Fruit fly (Drosophila melanogaster) whole organism, wandering third instar larva: ENCODE results near the gene CG17118.

Experiments
- Hnf4 ChIP-seq: fragments of 200-800 bp; sonication (Bioruptor generic); optimal IDR thresholded peaks from 2 replicates; lab custom pipeline; 2016; ENCODE audit warnings: missing biosample characterization, mild to moderate bottlenecking, missing genetic modification characterization
- Hr78 ChIP-seq: fragments of >200 bp; optimal IDR thresholded peaks from 2 replicates; lab custom pipeline; 2017; ENCODE audit warnings: missing biosample characterization, missing genetic modification characterization
- Sp1 ChIP-seq: fragments of 200-800 bp; sonication (Bioruptor generic); optimal IDR thresholded peaks from 3 replicates; lab custom pipeline; 2019; ENCODE audit warnings: missing biosample characterization, mild to moderate bottlenecking, missing genetic modification characterization, moderate library complexity
- brk ChIP-seq: fragments of 200-800 bp; sonication (Bioruptor generic); optimal IDR thresholded peaks from 2 replicates; lab custom pipeline; 2016; ENCODE audit warnings: missing biosample characterization, mild to moderate bottlenecking, missing genetic modification characterization
- dl ChIP-seq, 2 experiments: fragments of 175-275, 200-275 bp in 1 of 2; fragments of 200-275 bp in 1 of 2; sonication (Bioruptor generic); optimal IDR thresholded peaks; lab custom pipeline; 2018; ENCODE audit warnings: mild to moderate bottlenecking in 2 of 2, missing biosample characterization in 2 of 2, missing genetic modification characterization in 2 of 2, moderate library complexity in 2 of 2; ENCODE audit not compliant: partially characterized antibody in 2 of 2, insufficient read depth in 1 of 2
- fru ChIP-seq: fragments of 200-800 bp; sonication (Bioruptor generic); optimal IDR thresholded peaks from 3 replicates; lab custom pipeline; 2016; ENCODE audit warnings: missing biosample characterization, mild to moderate bottlenecking, missing genetic modification characterization
- h ChIP-seq: fragments of 200-800 bp; sonication (Bioruptor generic); optimal IDR thresholded peaks from 3 replicates; lab custom pipeline; 2016; ENCODE audit warnings: missing biosample characterization, mild to moderate bottlenecking, missing genetic modification characterization
- pan ChIP-seq: fragments of >200 bp; optimal IDR thresholded peaks from 2 replicates; lab custom pipeline; 2017
- sage ChIP-seq: fragments of 200-800 bp; sonication (Bioruptor generic); optimal IDR thresholded peaks from 2 replicates; lab custom pipeline; 2016; ENCODE audit warnings: missing biosample characterization, mild to moderate bottlenecking, missing genetic modification characterization

- TF ChIP-seq h (GFP tag; lab: Kevin White, UChicago) (no peak), pan (lab: Kevin White, UChicago) (no peak), dl (GFP tag; optimal IDR thresholded peaks at IDR 0.05; lab: Kevin White, UChicago; ENCODE audit: insufficient read depth in 1 of 2, partially characterized antibody in 2 of 2) (no peak), Hnf4 (GFP tag; lab: Kevin White, UChicago) (no peak), Hr78 (GFP tag; lab: Kevin White, UChicago) (no peak), Sp1 (GFP tag; lab: Kevin White, UChicago) (no peak), sage (no peak), fru (GFP tag; lab: Kevin White, UChicago) (no peak), brk (GFP tag; lab: Kevin White, UChicago) (no peak)
Measured at dm6 chr2L:10729955-10730354, at the start of gene CG17118.
